Worm (Caenorhabditis elegans): ENCODE data around the gene F57A8.6.

DNA sequence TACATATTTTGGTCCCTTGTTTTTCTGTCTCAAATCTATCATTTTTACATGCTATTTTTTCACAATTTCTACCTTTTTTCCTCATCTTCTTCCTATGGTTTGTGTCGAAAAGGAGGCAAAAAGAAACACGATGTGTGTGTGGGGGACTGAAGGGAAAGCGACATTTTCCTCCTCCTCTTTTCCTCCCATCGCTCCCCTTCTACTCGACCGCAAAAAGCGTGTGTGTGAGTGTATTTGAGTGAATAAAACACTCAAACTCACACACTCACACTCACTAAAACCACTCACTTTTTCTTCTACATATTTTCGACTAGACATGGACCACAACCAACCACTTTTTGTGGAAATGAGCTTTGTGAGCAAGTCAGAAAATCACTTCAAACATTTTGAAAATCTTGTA, 32.2 kb downstream of the F57A8.6 start:
- TF ChIP-seq nhr-77 (tag; optimal IDR thresholded peaks at IDR 0.05) (no peak), F49E8.2 (tag; optimal IDR thresholded peaks at IDR 0.05; ENCODE audit: borderline replicate concordance) (no peak), unc-62 (GFP tag; optimal IDR thresholded peaks at IDR 0.05 in 1 of 2) (no peak), unc-62 (tag; optimal IDR thresholded peaks at IDR 0.05) (no peak), hlh-30 (tag; optimal IDR thresholded peaks at IDR 0.05; ENCODE audit: insufficient read depth) (peak; percentile 31), nhr-11 (tag; optimal IDR thresholded peaks at IDR 0.05) (no peak), madf-9 (GFP tag; conservative IDR thresholded peaks at IDR 0.05) (no peak), fkh-10 (GFP tag; optimal IDR thresholded peaks at IDR 0.05) (peak; percentile 44), lin-15B (tag; optimal IDR thresholded peaks at IDR 0.05) (no peak), ztf-11 (tag; optimal IDR thresholded peaks at IDR 0.05) (no peak), dpl-1 (GFP tag; optimal IDR thresholded peaks at IDR 0.05) (no peak), pha-4 (GFP tag; IDR thresholded peaks at IDR 0.05) (no peak), pha-4 (tag; optimal IDR thresholded peaks at IDR 0.05) (no peak)

All from whole organism, L4 larva.